Worm (Caenorhabditis elegans) whole organism, L4 larva: ENCODE results near the gene srx-119.

Experiments used
- D1046.2 ChIP-seq: fragments of 200-800 bp; sonication (Bioruptor generic); IDR thresholded peaks from 2 replicates; pipeline ENCODE4 v1.3.6; 2022; ENCODE audit warnings: missing genetic modification characterization, missing compliant biosample characterization
- F26F4.8 ChIP-seq: fragments of 200-800 bp; sonication (Bioruptor generic); conservative IDR thresholded peaks from 2 replicates; pipeline ENCODE4 v1.3.6; 2022; ENCODE audit warnings: missing genetic modification characterization, missing compliant biosample characterization
- F44E2.7 ChIP-seq: fragments of 200-800 bp; sonication (Bioruptor generic); IDR thresholded peaks from 2 replicates; pipeline ENCODE4 v2.1.2; 2022; ENCODE audit warnings: missing genetic modification characterization, missing compliant biosample characterization
- F49E8.2 ChIP-seq: sonication (generic microtip); optimal IDR thresholded peaks from 2 replicates; lab custom pipeline; 2016; ENCODE audit warnings: missing compliant biosample characterization, mild to moderate bottlenecking, missing genetic modification characterization, borderline replicate concordance
- R02D3.7 ChIP-seq: fragments of 150-350 bp; sonication (generic microtip); optimal IDR thresholded peaks from 3 replicates; lab custom pipeline; 2014; ENCODE audit warnings: missing biosample characterization, missing genetic modification characterization
- Y48G9A.11 ChIP-seq: fragments of 200-800 bp; sonication (Bioruptor generic); IDR thresholded peaks from 2 replicates; pipeline ENCODE4 v1.3.6; 2022; ENCODE audit warnings: missing genetic modification reagents, missing genetic modification characterization, missing compliant biosample characterization
- ZK337.2 ChIP-seq: fragments of 200-800 bp; sonication (Bioruptor generic); IDR thresholded peaks from 2 replicates; pipeline ENCODE4 v1.3.6; 2022; ENCODE audit warnings: missing genetic modification reagents, missing genetic modification characterization, missing compliant biosample characterization
- arid-1 ChIP-seq: fragments of 200-800 bp; sonication (Bioruptor generic); conservative IDR thresholded peaks from 2 replicates; pipeline ENCODE4 v1.3.6; 2022; ENCODE audit warnings: missing genetic modification reagents, missing genetic modification characterization, missing compliant biosample characterization
- ceh-28 ChIP-seq: fragments of 150-350 bp; optimal IDR thresholded peaks from 2 replicates; lab custom pipeline; 2014; ENCODE audit warnings: missing biosample characterization, missing genetic modification reagents, missing genetic modification characterization
- daf-16 ChIP-seq, 3 experiments: sonication (generic microtip); optimal IDR thresholded peaks; 2 replicates each; lab custom pipeline; 2016 to 2017; ENCODE audit warnings: missing genetic modification characterization in 3 of 3, missing genetic modification reagents in 3 of 3, mild to moderate bottlenecking in 2 of 3, missing compliant biosample characterization in 2 of 3, missing biosample characterization in 1 of 3, moderate library complexity in 1 of 3
- dmd-6 ChIP-seq: fragments of 200-800 bp; sonication (Bioruptor generic); IDR thresholded peaks from 2 replicates; pipeline ENCODE4 v1.3.6; 2022; ENCODE audit warnings: missing genetic modification reagents, missing genetic modification characterization, missing compliant biosample characterization
- dmd-8 ChIP-seq: fragments of 200-800 bp; sonication (Bioruptor generic); IDR thresholded peaks from 2 replicates; pipeline ENCODE4 v1.3.6; 2022; ENCODE audit warnings: missing genetic modification characterization, missing compliant biosample characterization
- dve-1 ChIP-seq: sonication (generic microtip); optimal IDR thresholded peaks from 2 replicates; lab custom pipeline; 2017; ENCODE audit warnings: antibody characterized with exemption, mild to moderate bottlenecking, missing genetic modification characterization, missing compliant biosample characterization; ENCODE audit not compliant: insufficient read depth
- gei-8 ChIP-seq: fragments of 200-800 bp; sonication (Bioruptor generic); optimal IDR thresholded peaks from 2 replicates; lab custom pipeline; 2018; ENCODE audit warnings: mild to moderate bottlenecking, missing genetic modification characterization, missing compliant biosample characterization
- hlh-11 ChIP-seq: fragments of 200-800 bp; sonication (Bioruptor generic); optimal IDR thresholded peaks from 2 replicates; lab custom pipeline; 2018; ENCODE audit warnings: mild to moderate bottlenecking, missing genetic modification characterization, missing compliant biosample characterization
- hlh-30 ChIP-seq: sonication (generic microtip); optimal IDR thresholded peaks from 2 replicates; lab custom pipeline; 2017; ENCODE audit warnings: antibody characterized with exemption, mild to moderate bottlenecking, missing genetic modification characterization, missing compliant biosample characterization; ENCODE audit not compliant: insufficient read depth
- lim-7 ChIP-seq: fragments of 200-800 bp; sonication (Bioruptor generic); IDR thresholded peaks from 2 replicates; pipeline ENCODE4 v1.3.6; 2022; ENCODE audit warnings: missing genetic modification characterization, missing compliant biosample characterization
- lin-1 ChIP-seq: fragments of 200-800 bp; sonication (Bioruptor generic); IDR thresholded peaks from 2 replicates; pipeline ENCODE4 v1.3.6; 2022; ENCODE audit warnings: missing genetic modification reagents, missing genetic modification characterization, missing compliant biosample characterization
- lin-13 ChIP-seq: fragments of 150-350 bp; optimal IDR thresholded peaks from 2 replicates; lab custom pipeline; 2014; ENCODE audit warnings: missing biosample characterization, missing genetic modification reagents, missing genetic modification characterization
- lin-15B ChIP-seq: fragments of 150-350 bp; sonication (generic microtip); optimal IDR thresholded peaks from 3 replicates; lab custom pipeline; 2014; ENCODE audit warnings: missing biosample characterization, missing genetic modification characterization
- lin-29 ChIP-seq: fragments of 200-800 bp; sonication (Bioruptor generic); IDR thresholded peaks from 2 replicates; pipeline ENCODE4 v1.3.6; 2022; ENCODE audit warnings: missing genetic modification reagents, missing genetic modification characterization, missing compliant biosample characterization
- lin-38 ChIP-seq: fragments of 200-800 bp; sonication (Bioruptor generic); IDR thresholded peaks from 2 replicates; pipeline ENCODE4 v1.3.6; 2022; ENCODE audit warnings: missing genetic modification reagents, missing genetic modification characterization, missing compliant biosample characterization
- madf-9 ChIP-seq: fragments of 200-800 bp; sonication (Bioruptor generic); conservative IDR thresholded peaks from 2 replicates; pipeline ENCODE4 v1.3.6; 2022; ENCODE audit warnings: missing genetic modification reagents, missing genetic modification characterization, missing compliant biosample characterization
- mes-2 ChIP-seq: sonication (generic microtip); optimal IDR thresholded peaks from 2 replicates; lab custom pipeline; 2016; ENCODE audit warnings: missing genotype, mild to moderate bottlenecking, missing genetic modification characterization, missing compliant biosample characterization; ENCODE audit not compliant: poor library complexity, severe bottlenecking
- mxl-2 ChIP-seq: fragments of 200-800 bp; sonication (Bioruptor generic); conservative IDR thresholded peaks from 2 replicates; pipeline ENCODE4 v1.3.6; 2022; ENCODE audit warnings: missing genetic modification reagents, missing genetic modification characterization, missing compliant biosample characterization
- nhr-102 ChIP-seq: sonication (generic microtip); optimal IDR thresholded peaks from 2 replicates; lab custom pipeline; 2016; ENCODE audit warnings: mild to moderate bottlenecking, missing genetic modification characterization, moderate library complexity, missing compliant biosample characterization
- nhr-237 ChIP-seq: sonication (generic microtip); optimal IDR thresholded peaks from 2 replicates; lab custom pipeline; 2017; ENCODE audit warnings: missing biosample characterization, missing genetic modification characterization
- nhr-41 ChIP-seq: fragments of 200-800 bp; sonication (Bioruptor generic); IDR thresholded peaks from 2 replicates; pipeline ENCODE4 v1.3.6; 2022; ENCODE audit warnings: missing genetic modification reagents, missing genetic modification characterization, missing compliant biosample characterization
- nhr-42 ChIP-seq: fragments of 200-800 bp; sonication (Bioruptor generic); IDR thresholded peaks from 2 replicates; pipeline ENCODE4 v1.3.6; 2022; ENCODE audit warnings: missing genetic modification characterization, missing compliant biosample characterization
- nhr-48 ChIP-seq: sonication (generic microtip); optimal IDR thresholded peaks from 2 replicates; lab custom pipeline; 2016; ENCODE audit warnings: mild to moderate bottlenecking, missing genetic modification characterization, missing compliant biosample characterization
- nhr-77 ChIP-seq: fragments of 150-350 bp; optimal IDR thresholded peaks from 2 replicates; lab custom pipeline; 2014; ENCODE audit warnings: missing biosample characterization, missing genetic modification characterization
- pha-4 ChIP-seq, 2 experiments: fragments of 150-350 bp in 1 of 2; fragments of 200-800 bp in 1 of 2; sonication (Bioruptor generic) in 1 of 2; IDR thresholded peaks in 1 of 2; optimal IDR thresholded peaks in 1 of 2; 2 replicates each; pipeline versions ENCODE4 v1.3.6 to Lab custom; 2014 to 2022; ENCODE audit warnings: missing genetic modification characterization in 2 of 2, missing genetic modification reagents in 2 of 2, missing biosample characterization in 1 of 2, missing compliant biosample characterization in 1 of 2
- set-16 ChIP-seq: fragments of 200-800 bp; sonication (Bioruptor generic); IDR thresholded peaks from 2 replicates; pipeline ENCODE4 v1.3.6; 2022; ENCODE audit warnings: missing genetic modification reagents, missing genetic modification characterization, missing compliant biosample characterization
- snpc-4 ChIP-seq: fragments of 150-350 bp; optimal IDR thresholded peaks from 2 replicates; lab custom pipeline; 2014; ENCODE audit warnings: missing biosample characterization, missing genetic modification characterization
- tra-1 ChIP-seq: fragments of 200-800 bp; sonication (Bioruptor generic); IDR thresholded peaks from 2 replicates; pipeline ENCODE4 v1.3.6; 2022; ENCODE audit warnings: missing genetic modification reagents, missing genetic modification characterization, missing compliant biosample characterization
- zip-11 ChIP-seq: fragments of 200-800 bp; sonication (Bioruptor generic); IDR thresholded peaks from 2 replicates; pipeline ENCODE4 v1.3.6; 2022; ENCODE audit warnings: missing genetic modification characterization, missing compliant biosample characterization
- zip-2 ChIP-seq: fragments of 150-350 bp; optimal IDR thresholded peaks from 2 replicates; lab custom pipeline; 2014; ENCODE audit warnings: missing biosample characterization, missing genetic modification characterization
- ztf-11 ChIP-seq: fragments of 150-350 bp; optimal IDR thresholded peaks from 2 replicates; lab custom pipeline; 2014; ENCODE audit warnings: missing biosample characterization, missing genetic modification characterization

The srx-119 gene

ce11 chrII:12542594-12542997, 14.5 kb downstream of the srx-119 start:
- TF ChIP-seq nhr-102 (tag; lab: Kevin White, UChicago) = peak; percentile 58
- TF ChIP-seq hlh-30 = peak; percentile 22
- TF ChIP-seq D1046.2 = 0 out of 2 replicates have a peak, but pooled peaks have one; percentile 49
- TF ChIP-seq mes-2 = no peak
- TF ChIP-seq madf-9 (GFP tag; lab: Robert Waterston, UW) = 0 out of 2 replicates have a peak, but pooled peaks have one; percentile 36
- TF ChIP-seq nhr-48 (tag; lab: Kevin White, UChicago) = peak; percentile 9
- TF ChIP-seq mxl-2 (GFP tag; lab: Robert Waterston, UW) = no peak
- TF ChIP-seq lim-7 (GFP tag; lab: Robert Waterston, UW) = peak; percentile 74
- peak; percentile 36 for TF ChIP-seq zip-2 (tag; lab: Kevin White, UChicago)
- TF ChIP-seq F26F4.8 (GFP tag; lab: Robert Waterston, UW) = peak; percentile 80
- TF ChIP-seq nhr-237 (tag; lab: Kevin White, UChicago) = no peak
- no peak for TF ChIP-seq nhr-41 (GFP tag; lab: Robert Waterston, UW)
- TF ChIP-seq lin-1 (GFP tag; lab: Robert Waterston, UW) = peak; percentile 49; the same call in 1 of the 2 replicates
- 0 out of 2 replicates have a peak, but pooled peaks have one; percentile 68 for TF ChIP-seq F44E2.7 (GFP tag; lab: Robert Waterston, UW)
- TF ChIP-seq lin-38 = no peak; the same call in 1 of the 2 replicates
- peak; percentile 42 to 84 for TF ChIP-seq daf-16 (GFP tag; optimal IDR thresholded peaks at IDR 0.05; lab: Kevin White, UChicago)
- TF ChIP-seq daf-16 (tag; optimal IDR thresholded peaks at IDR 0.05; lab: Kevin White, UChicago) = no peak
- TF ChIP-seq F49E8.2 (tag; lab: Kevin White, UChicago) = peak; percentile 4
- TF ChIP-seq Y48G9A.11 = 0 out of 2 replicates have a peak, but pooled peaks have one; percentile 46
- TF ChIP-seq hlh-11 (tag; lab: Kevin White, UChicago) = peak; percentile 3
- peak; percentile 40 for TF ChIP-seq dmd-6
- TF ChIP-seq nhr-77 (tag; lab: Kevin White, UChicago) = no peak
- no peak for TF ChIP-seq zip-11 (GFP tag; lab: Robert Waterston, UW)
- TF ChIP-seq set-16 (GFP tag; lab: Robert Waterston, UW) = no peak
- no peak for TF ChIP-seq dve-1 (tag; lab: Kevin White, UChicago)
- 0 out of 2 replicates have a peak, but pooled peaks have one; percentile 40 for TF ChIP-seq ZK337.2 (GFP tag; lab: Robert Waterston, UW)
- peak; percentile 54 for TF ChIP-seq lin-13 (GFP tag; lab: Kevin White, UChicago)
- peak; percentile 60; the same call in 1 of the 2 replicates for TF ChIP-seq tra-1 (GFP tag; lab: Robert Waterston, UW)
- peak; percentile 45; the same call in 1 of the 2 replicates for TF ChIP-seq pha-4 (GFP tag; IDR thresholded peaks at IDR 0.05; lab: Robert Waterston, UW)
- no peak for TF ChIP-seq pha-4 (tag; optimal IDR thresholded peaks at IDR 0.05; lab: Kevin White, UChicago)
- peak; percentile 26 for TF ChIP-seq gei-8
- TF ChIP-seq arid-1 (GFP tag; lab: Robert Waterston, UW) = 0 out of 2 replicates have a peak, but pooled peaks have one; percentile 40
- TF ChIP-seq dmd-8 (GFP tag; lab: Robert Waterston, UW) = peak; percentile 62; the same call in 1 of the 2 replicates

ce11 chrII:12544533-12544932, 16.5 kb downstream of the srx-119 start, which contains the start of gene F49C5.9:
F49C5.9 (minus strand) TSS chrII:12544633.
- TF ChIP-seq ceh-28 (tag; lab: Kevin White, UChicago) (no peak), snpc-4 (tag; lab: Kevin White, UChicago) (no peak), lim-7 (GFP tag; lab: Robert Waterston, UW) (no peak), ztf-11 (tag; lab: Kevin White, UChicago) (no peak), lin-15B (tag; lab: Kevin White, UChicago) (no peak), R02D3.7 (tag; lab: Kevin White, UChicago) (no peak), pha-4 (GFP tag; IDR thresholded peaks at IDR 0.05; lab: Robert Waterston, UW) (no peak), pha-4 (tag; optimal IDR thresholded peaks at IDR 0.05; lab: Kevin White, UChicago) (no peak), lin-29 (no peak), nhr-42 (no peak)
